Fruit fly (Drosophila melanogaster) whole organism, prepupa: ENCODE results near the gene CG14693.

Source experiments
- Blimp-1 ChIP-seq: fragments of 200-800 bp; sonication (Bioruptor generic); optimal IDR thresholded peaks from 3 replicates; lab custom pipeline; 2017; ENCODE audit warnings: missing biosample characterization, missing genetic modification characterization, mild to moderate bottlenecking, moderate library complexity, missing genetic modification reagents
- CG10631 ChIP-seq: fragments of 200-800 bp; sonication (Bioruptor generic); optimal IDR thresholded peaks from 2 replicates; lab custom pipeline; 2016; ENCODE audit warnings: missing biosample characterization, missing genetic modification characterization
- CG10669 ChIP-seq: fragments of 200-800 bp; sonication (Bioruptor generic); optimal IDR thresholded peaks from 3 replicates; lab custom pipeline; 2018; ENCODE audit warnings: missing biosample characterization, mild to moderate bottlenecking, missing genetic modification characterization, moderate library complexity
- CG11762 ChIP-seq: fragments of 200-800 bp; sonication (Bioruptor generic); optimal IDR thresholded peaks from 3 replicates; lab custom pipeline; 2016; ENCODE audit warnings: missing biosample characterization, missing genetic modification characterization; ENCODE audit not compliant: insufficient read depth
- CG15336 ChIP-seq: fragments of 200-800 bp; sonication (Bioruptor generic); IDR thresholded peaks from 2 replicates; pipeline ENCODE4 v1.3.6; 2022; ENCODE audit warnings: missing biosample characterization, missing genetic modification characterization
- CG16779 ChIP-seq: fragments of 200-800 bp; sonication (Bioruptor generic); optimal IDR thresholded peaks from 3 replicates; lab custom pipeline; 2017; ENCODE audit warnings: missing biosample characterization, mild to moderate bottlenecking, missing genetic modification characterization
- CG34406 ChIP-seq: fragments of 200-800 bp; sonication (Bioruptor generic); optimal IDR thresholded peaks from 3 replicates; lab custom pipeline; 2016; ENCODE audit warnings: missing biosample characterization, missing genetic modification characterization
- CG4318 ChIP-seq: fragments of 200-800 bp; sonication (Bioruptor generic); optimal IDR thresholded peaks from 3 replicates; lab custom pipeline; 2017; ENCODE audit warnings: missing biosample characterization, mild to moderate bottlenecking, missing genetic modification characterization
- CG6808 ChIP-seq: fragments of 200-800 bp; sonication (Bioruptor generic); optimal IDR thresholded peaks from 3 replicates; lab custom pipeline; 2017; ENCODE audit warnings: missing biosample characterization, missing genetic modification characterization, mild to moderate bottlenecking, moderate library complexity, missing genetic modification reagents
- CG6854 ChIP-seq: fragments of 200-800 bp; sonication (Bioruptor generic); optimal IDR thresholded peaks from 2 replicates; lab custom pipeline; 2017; ENCODE audit warnings: missing biosample characterization, mild to moderate bottlenecking, missing genetic modification characterization
- CG7368 ChIP-seq: fragments of 200-800 bp; sonication (Bioruptor generic); optimal IDR thresholded peaks from 3 replicates; lab custom pipeline; 2016; ENCODE audit warnings: missing biosample characterization, missing genetic modification characterization
- CG8119 ChIP-seq: fragments of 200-800 bp; sonication (Bioruptor generic); IDR thresholded peaks from 3 replicates; pipeline ENCODE4 v1.3.6; 2022; ENCODE audit warnings: missing biosample characterization, missing genetic modification characterization
- CG8319 ChIP-seq: fragments of 200-800 bp; sonication (Bioruptor generic); optimal IDR thresholded peaks from 3 replicates; lab custom pipeline; 2016; ENCODE audit warnings: missing biosample characterization, missing genetic modification characterization
- CG9139 ChIP-seq: fragments of 200-800 bp; sonication (Bioruptor generic); optimal IDR thresholded peaks from 3 replicates; lab custom pipeline; 2017; ENCODE audit warnings: missing biosample characterization, mild to moderate bottlenecking, missing genetic modification characterization
- Eip75B ChIP-seq: fragments of 200-800 bp; sonication (Bioruptor generic); optimal IDR thresholded peaks from 3 replicates; lab custom pipeline; 2016; ENCODE audit warnings: missing biosample characterization, missing genetic modification characterization
- Eip78C ChIP-seq: fragments of 200-800 bp; sonication (Bioruptor generic); peaks from one replicate; lab custom pipeline; 2016; ENCODE audit warnings: missing biosample characterization, missing genetic modification characterization
- Eip93F ChIP-seq: fragments of 200-800 bp; sonication (Bioruptor generic); optimal IDR thresholded peaks from 2 replicates; lab custom pipeline; 2016; ENCODE audit warnings: missing biosample characterization, mild to moderate bottlenecking, missing genetic modification characterization
- Ets21C ChIP-seq: fragments of 200-800 bp; sonication (Bioruptor generic); optimal IDR thresholded peaks from 3 replicates; lab custom pipeline; 2016; ENCODE audit warnings: missing biosample characterization, missing genetic modification characterization
- Gug ChIP-seq: fragments of 200-800 bp; sonication (Bioruptor generic); IDR thresholded peaks from 2 replicates; pipeline ENCODE4 v1.3.6; 2022; ENCODE audit warnings: missing biosample characterization, missing genetic modification characterization
- Hr38 ChIP-seq: sonication (Bioruptor generic); optimal IDR thresholded peaks from 2 replicates; lab custom pipeline; 2016; ENCODE audit warnings: missing biosample characterization, missing genetic modification characterization
- Hr39 ChIP-seq: fragments of 200-800 bp; sonication (Bioruptor generic); optimal IDR thresholded peaks from 2 replicates; lab custom pipeline; 2016; ENCODE audit warnings: missing biosample characterization, missing genetic modification characterization
- OdsH ChIP-seq: fragments of 200-800 bp; sonication (Bioruptor generic); optimal IDR thresholded peaks from 3 replicates; lab custom pipeline; 2016; ENCODE audit warnings: missing biosample characterization, missing genetic modification characterization
- Smox ChIP-seq: fragments of 200-800 bp; sonication (Bioruptor generic); optimal IDR thresholded peaks from 3 replicates; lab custom pipeline; 2016; ENCODE audit warnings: missing biosample characterization, missing genetic modification characterization
- Sox14 ChIP-seq: fragments of 200-800 bp; sonication (Bioruptor generic); optimal IDR thresholded peaks from 3 replicates; lab custom pipeline; 2016; ENCODE audit warnings: missing biosample characterization, missing genetic modification characterization
- Sox15 ChIP-seq: fragments of 200-800 bp; sonication (Bioruptor generic); optimal IDR thresholded peaks from 3 replicates; lab custom pipeline; 2016; ENCODE audit warnings: missing biosample characterization, missing genetic modification characterization
- achi ChIP-seq: fragments of 200-800 bp; sonication (Bioruptor generic); optimal IDR thresholded peaks from 3 replicates; lab custom pipeline; 2016; ENCODE audit warnings: missing biosample characterization, missing genetic modification characterization
- dsx ChIP-seq: fragments of 200-800 bp; optimal IDR thresholded peaks from 3 replicates; lab custom pipeline; 2019; ENCODE audit warnings: missing biosample characterization, mild to moderate bottlenecking, missing genetic modification characterization, moderate library complexity; ENCODE audit not compliant: poor library complexity, severe bottlenecking
- eg ChIP-seq: fragments of 200-800 bp; sonication (Bioruptor generic); IDR thresholded peaks from 3 replicates; pipeline ENCODE4 v1.3.6; 2022; ENCODE audit warnings: missing biosample characterization, missing genetic modification characterization
- esn ChIP-seq: fragments of 200-800 bp; sonication (Bioruptor generic); optimal IDR thresholded peaks from 2 replicates; lab custom pipeline; 2016; ENCODE audit warnings: missing biosample characterization, mild to moderate bottlenecking, missing genetic modification characterization, moderate library complexity
- fd59A ChIP-seq: fragments of 200-800 bp; sonication (Bioruptor generic); optimal IDR thresholded peaks from 2 replicates; lab custom pipeline; 2017; ENCODE audit warnings: missing biosample characterization, mild to moderate bottlenecking, missing genetic modification characterization, missing genetic modification reagents
- fkh ChIP-seq: fragments of 200-800 bp; sonication (Bioruptor generic); optimal IDR thresholded peaks from 3 replicates; lab custom pipeline; 2017; ENCODE audit warnings: missing biosample characterization, mild to moderate bottlenecking, missing genetic modification characterization, moderate library complexity
- net ChIP-seq: fragments of 200-800 bp; sonication (Bioruptor generic); optimal IDR thresholded peaks from 3 replicates; lab custom pipeline; 2016; ENCODE audit warnings: missing biosample characterization, missing genetic modification characterization
- salr ChIP-seq, 2 experiments: fragments of 200-800 bp; sonication (Bioruptor generic); optimal IDR thresholded peaks; 3 replicates each; lab custom pipeline; 2016 to 2018; ENCODE audit warnings: missing biosample characterization in 2 of 2, missing genetic modification characterization in 2 of 2, mild to moderate bottlenecking in 1 of 2
- spab ChIP-seq: fragments of 200-800 bp; sonication (Bioruptor generic); optimal IDR thresholded peaks from 2 replicates; lab custom pipeline; 2017; ENCODE audit warnings: missing biosample characterization, mild to moderate bottlenecking, missing genetic modification characterization, missing genetic modification reagents
- ss ChIP-seq, 2 experiments: fragments of 200-800 bp; sonication (Bioruptor generic); optimal IDR thresholded peaks; 2 replicates in 1 of 2; 3 replicates in 1 of 2; lab custom pipeline; 2017 to 2018; ENCODE audit warnings: mild to moderate bottlenecking in 2 of 2, missing biosample characterization in 2 of 2, missing genetic modification characterization in 2 of 2, moderate library complexity in 1 of 2
- topi ChIP-seq: fragments of 200-800 bp; sonication (Bioruptor generic); optimal IDR thresholded peaks from 3 replicates; lab custom pipeline; 2016; ENCODE audit warnings: missing biosample characterization, missing genetic modification characterization

CG14693 gene

DNA sequence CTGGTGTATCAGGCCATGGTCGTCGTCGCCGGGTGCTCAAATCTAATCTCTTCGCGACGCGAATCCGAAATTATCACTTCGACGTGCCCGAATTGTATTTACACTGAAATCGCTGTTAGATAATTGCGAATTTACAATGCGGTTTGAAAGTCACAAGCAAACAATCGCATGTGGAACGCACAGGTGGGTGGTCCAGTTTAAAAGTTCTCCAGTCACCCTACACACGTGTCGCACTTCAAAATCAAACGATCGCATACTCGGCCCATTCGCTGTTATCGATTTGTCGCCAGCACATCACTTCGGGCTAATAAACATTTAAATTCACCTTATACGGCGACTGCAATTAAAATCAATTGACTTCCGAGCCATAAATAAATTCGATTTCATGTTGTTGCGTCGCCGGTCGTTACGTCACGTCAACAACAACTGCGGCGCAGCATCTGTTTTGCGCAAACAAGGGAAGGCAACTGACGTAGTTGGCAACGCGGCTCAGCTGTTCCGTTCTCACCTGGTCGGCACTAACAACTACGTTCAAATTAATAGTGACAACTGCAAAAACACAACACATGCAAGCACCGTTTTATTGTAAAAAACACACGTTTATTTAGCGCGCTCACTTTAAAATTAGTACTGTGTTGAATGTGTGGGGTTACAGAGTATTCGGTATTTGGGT lies 48.1 kb upstream of the CG14693 start, which contains the start of gene CG6574 (continued):
- TF ChIP-seq Hr38 (GFP tag; lab: Kevin White, UChicago) (no peak), CG15336 (GFP tag; lab: Robert Waterston, UW) (no peak), dsx (no peak), CG16779 (tag; lab: Kevin White, UChicago) (no peak), fd59A (GFP tag; lab: Kevin White, UChicago) (no peak), CG6808 (GFP tag; lab: Kevin White, UChicago) (no peak), net (GFP tag; lab: Kevin White, UChicago) (peak; percentile 3), CG8319 (GFP tag; lab: Kevin White, UChicago) (no peak), Sox15 (GFP tag; lab: Kevin White, UChicago) (no peak), eg (GFP tag; lab: Robert Waterston, UW) (peak; percentile 61; the same call in 1 of the 3 replicates), esn (GFP tag; lab: Kevin White, UChicago) (peak; percentile 43), CG10631 (GFP tag; lab: Kevin White, UChicago) (no peak), ss (GFP tag; optimal IDR thresholded peaks at IDR 0.05; lab: Kevin White, UChicago) (no peak), CG34406 (GFP tag; lab: Kevin White, UChicago) (no peak), Eip93F (no peak), salr (GFP tag; optimal IDR thresholded peaks at IDR 0.05; lab: Kevin White, UChicago) (no peak), CG9139 (no peak), achi (GFP tag; lab: Kevin White, UChicago) (peak; percentile 20), Ets21C (no peak), CG10669 (GFP tag; lab: Kevin White, UChicago) (no peak), CG11762 (peak; percentile 20), Blimp-1 (no peak), Smox (GFP tag; lab: Kevin White, UChicago) (no peak), OdsH (GFP tag; lab: Kevin White, UChicago) (no peak), CG4318 (GFP tag; lab: Kevin White, UChicago) (no peak), CG6854 (GFP tag; lab: Kevin White, UChicago) (no peak), CG7368 (peak; percentile 30), fkh (GFP tag; lab: Kevin White, UChicago) (peak; percentile 77)

DNA sequence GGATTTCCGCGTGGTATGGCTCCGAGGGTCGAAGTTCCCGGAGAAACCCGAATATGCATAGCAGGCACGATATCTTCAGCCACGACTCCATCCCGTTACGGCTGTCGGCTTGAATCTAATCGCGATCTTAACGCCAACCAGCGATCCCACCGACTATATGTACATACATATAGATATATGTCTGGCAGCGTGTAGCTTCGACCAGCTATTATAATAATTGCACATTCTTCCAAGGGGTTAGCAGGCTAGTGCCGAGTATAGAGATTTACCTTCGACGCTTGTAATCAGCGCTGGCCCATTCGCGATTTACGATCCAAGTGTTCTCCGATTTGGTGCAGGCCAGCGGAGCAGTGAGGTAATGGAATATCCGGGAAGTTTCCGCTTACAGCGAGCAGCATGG lies 44.9 kb upstream of the CG14693 start, which contains the start of gene CG14694:
CG14694 (minus strand) TSS at position 101 of the 400 bp plus-strand sequence.
- TF ChIP-seq CG8319 (GFP tag; lab: Kevin White, UChicago) (no peak), CG6854 (GFP tag; lab: Kevin White, UChicago) (no peak), topi (GFP tag; lab: Kevin White, UChicago) (no peak), ss (GFP tag; optimal IDR thresholded peaks at IDR 0.05; lab: Kevin White, UChicago) (no peak), Sox15 (GFP tag; lab: Kevin White, UChicago) (no peak), spab (no peak), Eip78C (GFP tag; lab: Kevin White, UChicago) (no peak), Gug (GFP tag; lab: Robert Waterston, UW) (no peak), eg (GFP tag; lab: Robert Waterston, UW) (no peak), CG15336 (GFP tag; lab: Robert Waterston, UW) (no peak), CG4318 (GFP tag; lab: Kevin White, UChicago) (no peak), Sox14 (GFP tag; lab: Kevin White, UChicago) (no peak)

DNA sequence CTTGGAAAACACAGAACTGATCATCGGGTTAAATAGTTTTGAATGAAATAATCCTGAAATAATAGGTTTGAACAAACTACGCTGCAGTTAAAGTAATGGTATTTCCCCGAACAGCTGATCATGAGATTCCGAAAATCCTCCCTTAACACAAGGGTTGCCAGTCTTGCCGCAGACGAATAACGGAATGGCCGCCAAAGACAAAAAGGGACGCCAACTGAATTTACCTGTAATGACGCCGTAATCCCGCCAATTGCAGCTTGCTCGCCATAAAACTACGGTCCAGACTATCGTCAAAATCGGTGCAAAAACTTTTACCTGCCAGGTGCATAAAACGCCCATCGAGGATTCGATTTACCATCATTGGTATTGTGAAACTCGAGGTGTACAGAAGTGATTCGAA lies 41.8 kb upstream of the CG14693 start, which contains the start of gene CG4570:
CG4570 (plus strand) TSS at position 190 of the 400 bp plus-strand sequence.
- TF ChIP-seq Sox14 (GFP tag; lab: Kevin White, UChicago), result no peak
- TF ChIP-seq Hr39 (GFP tag; lab: Kevin White, UChicago), result no peak
- TF ChIP-seq Eip75B (GFP tag; lab: Kevin White, UChicago), result no peak
- TF ChIP-seq CG8119 (GFP tag; lab: Robert Waterston, UW), result no peak
